Worm (Caenorhabditis elegans): ENCODE data around the gene frpr-5.

frpr-5 gene

DNA sequence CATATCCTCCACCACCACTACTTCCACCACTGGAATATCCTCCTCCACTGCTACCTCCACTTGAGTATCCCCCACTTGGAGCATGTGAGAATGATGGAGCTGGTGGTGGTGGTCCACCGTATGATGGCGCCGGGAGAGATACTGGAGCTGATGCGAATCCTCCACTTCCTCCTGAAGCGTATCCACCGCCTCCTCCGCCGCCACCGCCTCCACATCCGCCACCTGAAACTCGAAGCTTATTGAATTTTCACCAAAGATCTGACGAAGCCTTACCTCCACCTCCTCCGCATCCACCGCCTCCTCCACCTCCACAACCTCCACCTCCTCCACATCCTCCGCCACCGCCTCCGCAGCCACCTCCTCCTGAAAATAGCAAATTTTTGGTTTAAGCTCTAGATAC lies 26.8 kb upstream of the frpr-5 start:
- no peak for TF ChIP-seq drap-1 (GFP tag; optimal IDR thresholded peaks at IDR 0.05)

DNA sequence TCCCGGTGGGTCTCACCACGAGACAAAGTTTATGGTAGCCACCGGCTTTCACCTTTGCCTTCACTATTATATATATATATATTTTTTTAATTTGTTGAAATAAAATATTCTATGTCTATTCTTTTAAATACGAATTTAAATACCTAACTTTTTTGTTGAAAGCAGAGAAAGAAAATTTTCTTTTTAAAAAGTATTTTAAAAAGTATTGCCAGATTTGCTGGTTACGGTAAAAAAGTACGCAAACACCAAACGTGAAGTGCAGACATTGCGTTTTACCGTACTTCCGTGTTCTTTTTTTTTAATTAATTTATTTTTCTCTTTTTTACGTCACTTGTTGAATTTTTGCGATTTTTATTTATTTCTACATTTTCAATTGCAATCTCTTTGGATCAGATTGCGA lies 24.1 kb upstream of the frpr-5 start, which contains the start of gene C56A3.8:
C56A3.8 (plus strand) TSS at position 301 of the 400 bp plus-strand sequence.
- TF ChIP-seq ztf-11 (tag; optimal IDR thresholded peaks at IDR 0.05) (no peak), pha-4 (tag; optimal IDR thresholded peaks at IDR 0.05) (no peak), elt-3 (tag; optimal IDR thresholded peaks at IDR 0.05) (no peak), flh-1 (GFP tag; optimal IDR thresholded peaks at IDR 0.05) (no peak), nhr-28 (tag; optimal IDR thresholded peaks at IDR 0.05) (no peak), zip-8 (tag; optimal IDR thresholded peaks at IDR 0.05) (no peak), mep-1 (tag; optimal IDR thresholded peaks at IDR 0.05) (no peak), ceh-39 (tag; optimal IDR thresholded peaks at IDR 0.05) (no peak), nhr-76 (tag; optimal IDR thresholded peaks at IDR 0.05) (no peak), unc-120 (tag; optimal IDR thresholded peaks at IDR 0.05; ENCODE audit: poor library complexity, severe bottlenecking) (no peak), hlh-1 (tag; optimal IDR thresholded peaks at IDR 0.05) (no peak), M03D4.4 (tag; optimal IDR thresholded peaks at IDR 0.05) (no peak), nhr-12 (tag; optimal IDR thresholded peaks at IDR 0.05) (no peak), nhr-2 (tag; optimal IDR thresholded peaks at IDR 0.05) (no peak)

DNA sequence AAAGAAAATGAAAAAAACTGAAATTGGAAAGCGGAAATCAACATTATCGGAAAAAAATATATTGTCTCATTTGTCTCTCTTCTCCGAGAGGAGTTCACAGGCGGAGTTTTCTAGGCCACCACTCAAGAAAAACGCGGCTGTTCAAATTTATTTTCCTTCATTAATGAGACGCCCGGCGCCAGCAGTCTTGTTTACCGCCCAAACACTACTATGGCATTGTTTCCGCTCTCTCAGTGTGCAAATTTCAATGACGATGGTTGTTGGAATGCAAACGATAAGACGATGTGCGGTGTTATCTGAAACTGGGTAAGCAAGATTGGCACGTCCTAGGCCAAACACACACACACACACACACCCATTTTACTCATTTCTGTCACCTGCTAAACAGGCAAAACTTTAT lies 20.8 kb upstream of the frpr-5 start, which contains the start of gene cav-2:
cav-2 (plus strand) TSS at position 359 of the 400 bp plus-strand sequence.
- peak; percentile 53 for TF ChIP-seq nhr-237 (tag; optimal IDR thresholded peaks at IDR 0.05)
- peak; percentile 28 for TF ChIP-seq hlh-1 (tag; optimal IDR thresholded peaks at IDR 0.05)
- TF ChIP-seq mls-2 (tag; optimal IDR thresholded peaks at IDR 0.05) = peak; percentile 11
- TF ChIP-seq nhr-76 (tag; optimal IDR thresholded peaks at IDR 0.05) = no peak
- TF ChIP-seq sem-2 (GFP tag; optimal IDR thresholded peaks at IDR 0.05) = no peak
- peak; percentile 65 for TF ChIP-seq sptf-1 (tag; optimal IDR thresholded peaks at IDR 0.05)
- TF ChIP-seq ces-1 (GFP tag; optimal IDR thresholded peaks at IDR 0.05) = peak; percentile 75
- TF ChIP-seq tbx-8 (GFP tag; optimal IDR thresholded peaks at IDR 0.05) = no peak
- peak; percentile 19 for TF ChIP-seq ceh-39 (tag; optimal IDR thresholded peaks at IDR 0.05)
- peak; percentile 46 for TF ChIP-seq lsy-2 (tag; optimal IDR thresholded peaks at IDR 0.05)
- TF ChIP-seq elt-1 (tag; optimal IDR thresholded peaks at IDR 0.05; ENCODE audit: borderline replicate concordance, insufficient read depth) = no peak
- peak; percentile 46 for TF ChIP-seq pha-4 (tag; optimal IDR thresholded peaks at IDR 0.05)
- TF ChIP-seq mep-1 (tag; optimal IDR thresholded peaks at IDR 0.05) = peak; percentile 35
- no peak for TF ChIP-seq lin-13 (tag; optimal IDR thresholded peaks at IDR 0.05)
- TF ChIP-seq ham-2 (GFP tag; optimal IDR thresholded peaks at IDR 0.05) = no peak

DNA sequence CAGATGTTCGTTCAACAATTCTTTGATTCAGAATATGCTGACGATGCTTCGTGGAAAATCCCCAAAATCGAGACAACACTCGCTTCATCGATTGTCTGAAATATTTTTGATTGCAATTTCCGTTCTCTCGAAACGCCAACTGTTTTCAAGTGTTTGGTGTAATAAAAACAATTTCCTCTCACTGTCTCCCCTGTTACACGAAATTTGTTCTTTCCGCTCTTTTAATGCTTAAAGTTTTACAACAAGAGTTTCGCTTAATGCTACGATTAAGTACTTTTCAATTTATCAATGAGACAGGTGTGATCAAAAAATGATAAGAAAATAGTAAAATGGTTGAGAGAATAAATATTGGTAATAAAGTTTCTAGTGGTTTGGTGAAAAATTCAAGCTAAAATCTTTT lies 20.4 kb upstream of the frpr-5 start, which contains the start of gene C56A3.6:
C56A3.6 (minus strand) TSS at position 101 of the 400 bp plus-strand sequence.
- TF ChIP-seq sptf-1 (tag; optimal IDR thresholded peaks at IDR 0.05) = no peak
- no peak for TF ChIP-seq blmp-1 (tag; optimal IDR thresholded peaks at IDR 0.05)
- no peak for TF ChIP-seq ham-2 (GFP tag; optimal IDR thresholded peaks at IDR 0.05)
- TF ChIP-seq hlh-1 (tag; optimal IDR thresholded peaks at IDR 0.05) = peak; percentile 16

DNA sequence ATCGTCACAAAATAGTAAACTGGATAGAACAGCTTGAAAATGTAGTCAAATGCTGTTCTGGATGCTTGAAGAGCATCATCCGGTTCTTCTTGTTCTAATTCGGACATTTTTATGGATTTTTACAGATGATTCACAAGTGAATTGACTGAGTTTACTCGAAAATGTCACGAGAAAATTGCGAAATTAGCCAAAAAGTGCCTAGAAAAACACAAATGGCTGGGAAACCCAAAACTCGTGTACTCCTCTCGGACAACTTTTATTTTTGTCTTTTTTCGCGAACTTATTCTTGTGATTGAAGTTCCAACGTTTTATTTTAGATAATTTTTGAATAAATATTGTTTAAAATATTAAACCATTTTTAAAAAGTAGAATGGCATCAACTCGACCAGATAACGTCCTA lies 15.7 kb upstream of the frpr-5 start, which contains the start of the genes C56A3.4 and C56A3.5:
C56A3.4 (minus strand) TSS at position 154 of the 400 bp plus-strand sequence.
C56A3.5 (plus strand) TSS at position 367 of the 400 bp plus-strand sequence.
- TF ChIP-seq sptf-1 (tag; optimal IDR thresholded peaks at IDR 0.05) = no peak
- TF ChIP-seq ces-1 (GFP tag; optimal IDR thresholded peaks at IDR 0.05) = peak; percentile 22

DNA sequence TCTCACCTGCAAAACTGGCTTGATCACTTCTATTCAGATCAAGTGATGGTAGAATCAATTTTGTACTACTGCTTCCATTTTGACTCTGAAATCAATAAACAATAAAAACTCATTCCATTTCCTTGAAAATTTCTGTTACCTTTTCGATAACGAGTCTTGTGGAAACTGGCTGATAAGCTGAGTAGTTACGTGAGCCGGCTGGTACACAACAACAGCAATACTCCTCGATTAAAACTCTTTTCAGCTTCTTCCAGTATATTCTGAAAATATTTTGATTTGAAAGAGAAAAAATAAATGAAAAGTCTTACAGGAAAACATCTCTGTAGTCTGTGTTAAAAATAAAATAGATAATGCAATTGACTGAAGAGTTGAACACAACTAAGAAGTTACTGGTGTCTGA lies 3.4 kb downstream of the frpr-5 start:
- no peak for TF ChIP-seq nhr-28 (tag; optimal IDR thresholded peaks at IDR 0.05)
- no peak for TF ChIP-seq M03D4.4 (tag; optimal IDR thresholded peaks at IDR 0.05)
- no peak for TF ChIP-seq ceh-43 (GFP tag; optimal IDR thresholded peaks at IDR 0.05)
- TF ChIP-seq nhr-12 (tag; optimal IDR thresholded peaks at IDR 0.05) = no peak
- no peak for TF ChIP-seq ceh-39 (tag; optimal IDR thresholded peaks at IDR 0.05)
- TF ChIP-seq nhr-237 (tag; optimal IDR thresholded peaks at IDR 0.05) = no peak
- TF ChIP-seq cnd-1 (tag; optimal IDR thresholded peaks at IDR 0.05) = no peak
- no peak for TF ChIP-seq mep-1 (tag; optimal IDR thresholded peaks at IDR 0.05)
- TF ChIP-seq pha-4 (tag; optimal IDR thresholded peaks at IDR 0.05) = no peak

DNA sequence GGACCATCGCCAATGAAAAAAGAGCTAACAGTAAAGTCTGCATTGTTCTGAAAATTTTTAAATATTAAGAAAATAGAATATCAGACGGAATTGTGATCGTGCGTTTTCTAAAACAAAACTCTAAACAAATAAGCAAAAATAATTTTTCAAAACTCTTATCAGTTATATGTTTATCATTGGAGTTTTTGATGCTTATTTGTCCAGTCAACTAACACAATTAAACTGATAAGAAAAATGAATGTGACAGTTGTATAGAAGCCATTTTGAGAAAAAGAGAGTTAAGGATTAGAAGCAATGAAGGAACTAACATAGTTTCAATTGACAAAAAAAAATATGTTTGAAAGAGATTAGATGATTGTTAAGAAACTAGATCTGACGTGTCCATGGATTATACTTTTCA lies 5.2 kb downstream of the frpr-5 start, which contains the start of gene ttr-44:
ttr-44 (minus strand) TSS at position 47 of the 400 bp plus-strand sequence.
- TF ChIP-seq bed-3 (GFP tag; optimal IDR thresholded peaks at IDR 0.05) (no peak), flh-1 (GFP tag; optimal IDR thresholded peaks at IDR 0.05) (no peak), lin-32 (GFP tag; optimal IDR thresholded peaks at IDR 0.05) (no peak), ceh-39 (tag; optimal IDR thresholded peaks at IDR 0.05) (no peak), lin-13 (tag; optimal IDR thresholded peaks at IDR 0.05) (no peak), drap-1 (GFP tag; optimal IDR thresholded peaks at IDR 0.05) (no peak), elt-1 (tag; optimal IDR thresholded peaks at IDR 0.05; ENCODE audit: borderline replicate concordance, insufficient read depth) (no peak), pha-4 (tag; optimal IDR thresholded peaks at IDR 0.05) (no peak), snpc-4 (tag; optimal IDR thresholded peaks at IDR 0.05) (no peak), sem-2 (GFP tag; optimal IDR thresholded peaks at IDR 0.05) (no peak), elt-3 (tag; optimal IDR thresholded peaks at IDR 0.05) (no peak), zip-8 (tag; optimal IDR thresholded peaks at IDR 0.05) (no peak)
